Worm (Caenorhabditis elegans): Measurements from ENCODE around the gene srg-44.

srg-44 gene

ce11 chrV:17328497-17328896, at the start of gene srg-44:
TSS of gene srg-44 (plus strand) at chrV:17328797.
- TF ChIP-seq tbx-37 (GFP tag; conservative IDR thresholded peaks at IDR 0.05) = no peak
- TF ChIP-seq tra-4 (tag; optimal IDR thresholded peaks at IDR 0.05) = no peak
- TF ChIP-seq ets-7 (tag; optimal IDR thresholded peaks at IDR 0.05) = no peak
- no peak for TF ChIP-seq ceh-13 (GFP tag; optimal IDR thresholded peaks at IDR 0.05)

ce11 chrV:17284159-17284558, 44.4 kb upstream of the srg-44 start:
- TF ChIP-seq scrt-1 (GFP tag; IDR thresholded peaks at IDR 0.05) (no peak), sea-1 (GFP tag; conservative IDR thresholded peaks at IDR 0.05) (no peak), F13C5.2 (tag; optimal IDR thresholded peaks at IDR 0.05) (no peak), tra-4 (tag; optimal IDR thresholded peaks at IDR 0.05) (no peak), B0310.2 (tag; optimal IDR thresholded peaks at IDR 0.05) (no peak), hmg-4 (GFP tag; optimal IDR thresholded peaks at IDR 0.05) (no peak), pes-1 (GFP tag; IDR thresholded peaks at IDR 0.05) (no peak), tbx-37 (GFP tag; conservative IDR thresholded peaks at IDR 0.05) (no peak), ceh-13 (GFP tag; optimal IDR thresholded peaks at IDR 0.05) (no peak), hnd-1 (tag; optimal IDR thresholded peaks at IDR 0.05) (no peak), hmbx-1 (tag; optimal IDR thresholded peaks at IDR 0.05) (no peak), tbx-11 (GFP tag; IDR thresholded peaks at IDR 0.05) (no peak), ceh-36 (tag; optimal IDR thresholded peaks at IDR 0.05) (no peak), ets-7 (tag; optimal IDR thresholded peaks at IDR 0.05) (no peak), aly-1 (tag; optimal IDR thresholded peaks at IDR 0.05) (no peak), flt-1 (GFP tag; IDR thresholded peaks at IDR 0.05) (no peak), ama-1 (optimal IDR thresholded peaks at IDR 0.05) (no peak)

ce11 chrV:17292740-17293139, 35.9 kb upstream of the srg-44 start:
- no peak for TF ChIP-seq hmbx-1 (tag; optimal IDR thresholded peaks at IDR 0.05)
- no peak for TF ChIP-seq tbx-11 (GFP tag; IDR thresholded peaks at IDR 0.05)
- TF ChIP-seq flt-1 (GFP tag; IDR thresholded peaks at IDR 0.05) = no peak
- no peak for TF ChIP-seq tbx-37 (GFP tag; conservative IDR thresholded peaks at IDR 0.05)
- no peak for TF ChIP-seq hnd-1 (tag; optimal IDR thresholded peaks at IDR 0.05)
- TF ChIP-seq scrt-1 (GFP tag; IDR thresholded peaks at IDR 0.05) = no peak
- TF ChIP-seq hmg-4 (GFP tag; optimal IDR thresholded peaks at IDR 0.05) = no peak
- no peak for TF ChIP-seq B0310.2 (tag; optimal IDR thresholded peaks at IDR 0.05)
- TF ChIP-seq F13C5.2 (tag; optimal IDR thresholded peaks at IDR 0.05) = no peak
- TF ChIP-seq tra-4 (tag; optimal IDR thresholded peaks at IDR 0.05) = no peak
- TF ChIP-seq ceh-36 (tag; optimal IDR thresholded peaks at IDR 0.05) = no peak
- TF ChIP-seq ama-1 (optimal IDR thresholded peaks at IDR 0.05) = no peak
- no peak for TF ChIP-seq pes-1 (GFP tag; IDR thresholded peaks at IDR 0.05)
- no peak for TF ChIP-seq ceh-13 (GFP tag; optimal IDR thresholded peaks at IDR 0.05)
- TF ChIP-seq sea-1 (GFP tag; conservative IDR thresholded peaks at IDR 0.05) = no peak

- TF ChIP-seq B0310.2 (tag; optimal IDR thresholded peaks at IDR 0.05) (no peak), tbx-11 (GFP tag; IDR thresholded peaks at IDR 0.05) (no peak), flt-1 (GFP tag; IDR thresholded peaks at IDR 0.05) (no peak), hnd-1 (tag; optimal IDR thresholded peaks at IDR 0.05) (no peak), ama-1 (optimal IDR thresholded peaks at IDR 0.05) (no peak), F13C5.2 (tag; optimal IDR thresholded peaks at IDR 0.05) (no peak), ets-7 (tag; optimal IDR thresholded peaks at IDR 0.05) (no peak), aly-1 (tag; optimal IDR thresholded peaks at IDR 0.05) (no peak), ceh-13 (GFP tag; optimal IDR thresholded peaks at IDR 0.05) (no peak), sea-1 (GFP tag; conservative IDR thresholded peaks at IDR 0.05) (no peak), hmbx-1 (tag; optimal IDR thresholded peaks at IDR 0.05) (no peak), pes-1 (GFP tag; IDR thresholded peaks at IDR 0.05) (no peak)
These were observed 32.2 kb upstream of the srg-44 start for ce11 chrV:17296443-17296842.

- no peak for TF ChIP-seq pes-1 (GFP tag; IDR thresholded peaks at IDR 0.05)
- TF ChIP-seq ets-7 (tag; optimal IDR thresholded peaks at IDR 0.05) = no peak
- no peak for TF ChIP-seq ceh-13 (GFP tag; optimal IDR thresholded peaks at IDR 0.05)
- no peak for TF ChIP-seq scrt-1 (GFP tag; IDR thresholded peaks at IDR 0.05)
- TF ChIP-seq flt-1 (GFP tag; IDR thresholded peaks at IDR 0.05) = no peak
- no peak for TF ChIP-seq tbx-37 (GFP tag; conservative IDR thresholded peaks at IDR 0.05)
- TF ChIP-seq sea-1 (GFP tag; conservative IDR thresholded peaks at IDR 0.05) = no peak
These were observed 29.9 kb upstream of the srg-44 start for ce11 chrV:17298657-17299056.

ce11 chrV:17301375-17301774, 27.2 kb upstream of the srg-44 start, which contains the start of gene K10G4.5:
TSS of gene K10G4.5 (minus strand) at chrV:17301475.
- TF ChIP-seq ceh-13 (GFP tag; optimal IDR thresholded peaks at IDR 0.05) (no peak), scrt-1 (GFP tag; IDR thresholded peaks at IDR 0.05) (no peak), ama-1 (optimal IDR thresholded peaks at IDR 0.05) (no peak), tra-4 (tag; optimal IDR thresholded peaks at IDR 0.05) (no peak), hnd-1 (tag; optimal IDR thresholded peaks at IDR 0.05) (no peak), tbx-11 (GFP tag; IDR thresholded peaks at IDR 0.05) (no peak), pes-1 (GFP tag; IDR thresholded peaks at IDR 0.05) (no peak), tbx-37 (GFP tag; conservative IDR thresholded peaks at IDR 0.05) (no peak), flt-1 (GFP tag; IDR thresholded peaks at IDR 0.05) (no peak), ets-7 (tag; optimal IDR thresholded peaks at IDR 0.05) (no peak), hmbx-1 (tag; optimal IDR thresholded peaks at IDR 0.05) (no peak), B0310.2 (tag; optimal IDR thresholded peaks at IDR 0.05) (no peak), ceh-36 (tag; optimal IDR thresholded peaks at IDR 0.05) (no peak), hmg-4 (GFP tag; optimal IDR thresholded peaks at IDR 0.05) (no peak), sea-1 (GFP tag; conservative IDR thresholded peaks at IDR 0.05) (no peak), F13C5.2 (tag; optimal IDR thresholded peaks at IDR 0.05) (no peak), aly-1 (tag; optimal IDR thresholded peaks at IDR 0.05) (no peak)

- TF ChIP-seq hmg-4 (GFP tag; optimal IDR thresholded peaks at IDR 0.05) (no peak), tra-4 (tag; optimal IDR thresholded peaks at IDR 0.05) (no peak), aly-1 (tag; optimal IDR thresholded peaks at IDR 0.05) (no peak), ama-1 (optimal IDR thresholded peaks at IDR 0.05) (no peak), pes-1 (GFP tag; IDR thresholded peaks at IDR 0.05) (no peak), sea-1 (GFP tag; conservative IDR thresholded peaks at IDR 0.05) (no peak), F13C5.2 (tag; optimal IDR thresholded peaks at IDR 0.05) (no peak), tbx-11 (GFP tag; IDR thresholded peaks at IDR 0.05) (no peak), scrt-1 (GFP tag; IDR thresholded peaks at IDR 0.05) (no peak), B0310.2 (tag; optimal IDR thresholded peaks at IDR 0.05) (no peak), ceh-13 (GFP tag; optimal IDR thresholded peaks at IDR 0.05) (no peak), hnd-1 (tag; optimal IDR thresholded peaks at IDR 0.05) (no peak), ets-7 (tag; optimal IDR thresholded peaks at IDR 0.05) (no peak), ceh-36 (tag; optimal IDR thresholded peaks at IDR 0.05) (no peak), hmbx-1 (tag; optimal IDR thresholded peaks at IDR 0.05) (no peak), tbx-37 (GFP tag; conservative IDR thresholded peaks at IDR 0.05) (no peak)
These were observed 25.8 kb upstream of the srg-44 start, which contains the start of gene sri-70 for ce11 chrV:17302754-17303153. TSS of gene sri-70 (plus strand) at chrV:17303054.

All from whole organism, early embryonic.